Worm (Caenorhabditis elegans): ENCODE results near the gene Y53F4B.14.

DNA sequence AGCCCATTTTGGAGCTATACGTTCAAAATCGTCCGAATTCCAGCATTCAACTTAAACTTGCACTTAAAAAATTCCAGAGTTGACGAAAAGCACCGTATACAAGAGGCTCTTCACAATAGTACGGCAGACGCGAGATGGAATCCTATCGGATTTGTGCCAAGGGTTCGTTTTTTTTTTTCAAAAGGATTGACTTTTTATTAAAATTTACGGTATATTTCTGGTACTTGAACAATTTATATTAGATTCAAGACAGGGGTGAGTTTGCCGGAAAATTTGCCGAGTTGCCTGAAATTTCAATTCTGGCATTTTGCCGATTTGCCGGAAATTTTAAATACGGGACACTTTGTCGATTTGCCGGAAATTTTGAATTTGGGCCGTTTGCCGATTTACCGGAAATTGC lies 4.5 kb downstream of the Y53F4B.14 start:
- TF ChIP-seq ama-1 (optimal IDR thresholded peaks at IDR 0.05) (no peak), unc-62 (GFP tag; optimal IDR thresholded peaks at IDR 0.05 in 1 of 2) (no peak), unc-62 (tag; optimal IDR thresholded peaks at IDR 0.05) (no peak), nhr-76 (tag; optimal IDR thresholded peaks at IDR 0.05) (no peak), egl-27 (tag; optimal IDR thresholded peaks at IDR 0.05) (no peak), mep-1 (tag; optimal IDR thresholded peaks at IDR 0.05) (no peak), unc-130 (GFP tag; optimal IDR thresholded peaks at IDR 0.05) (no peak), mdl-1 (tag; optimal IDR thresholded peaks at IDR 0.05) (no peak), zip-2 (tag; optimal IDR thresholded peaks at IDR 0.05) (no peak), jun-1 (tag; optimal IDR thresholded peaks at IDR 0.05) (no peak), nhr-111 (GFP tag; optimal IDR thresholded peaks at IDR 0.05) (no peak)

Measured in whole organism, L4 larva.